Worm (Caenorhabditis elegans) whole organism, mixed stage, embryonic: ENCODE data around the gene Y75B8A.44.

Source experiments
- blmp-1 ChIP-seq: fragments of 150-350 bp; optimal IDR thresholded peaks from 2 replicates; lab custom pipeline; 2014; ENCODE audit warnings: missing biosample characterization, missing genetic modification characterization
- lsy-2 ChIP-seq: fragments of 150-350 bp; optimal IDR thresholded peaks from 2 replicates; lab custom pipeline; 2014; ENCODE audit warnings: missing biosample characterization, missing genetic modification characterization
- nhr-2 ChIP-seq: fragments of 150-350 bp; optimal IDR thresholded peaks from 2 replicates; lab custom pipeline; 2014; ENCODE audit warnings: missing biosample characterization, missing genetic modification characterization
- unc-62 ChIP-seq: fragments of 150-350 bp; optimal IDR thresholded peaks from 2 replicates; lab custom pipeline; 2014; ENCODE audit warnings: missing biosample characterization, missing genetic modification reagents, missing genetic modification characterization

DNA sequence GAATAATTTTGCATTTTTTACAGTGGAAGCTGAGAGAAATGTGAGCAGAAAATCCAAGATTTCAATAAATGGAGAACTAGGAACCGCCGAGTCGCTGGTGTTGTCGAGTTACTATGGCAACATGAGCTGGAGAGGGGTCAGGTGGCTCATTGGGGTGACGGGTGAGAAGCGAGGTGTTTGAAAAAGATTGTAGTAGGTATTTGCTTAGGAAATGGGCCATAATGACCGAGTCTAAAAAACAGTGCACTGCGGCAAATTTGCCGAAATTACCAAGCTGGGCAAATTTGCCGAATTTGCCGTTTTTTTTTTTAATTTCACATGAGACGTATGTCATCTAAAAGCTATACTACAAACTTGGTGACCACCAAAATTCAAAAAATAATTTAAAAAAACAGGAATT is 8.1 kb downstream of the Y75B8A.44 start, which contains the start of gene osm-12:
- TF ChIP-seq unc-62 (GFP tag; lab: Kevin White, UChicago) = no peak
- TF ChIP-seq lsy-2 (tag; lab: Kevin White, UChicago) = no peak
- no peak for TF ChIP-seq blmp-1 (tag; lab: Kevin White, UChicago)
- TF ChIP-seq nhr-2 = no peak
